Fruit fly (Drosophila melanogaster) whole organism, embryonic: ENCODE measurements around the gene Rlb1.

Experiments
- ATbp ChIP-seq: fragments of 200-800 bp; sonication (Bioruptor generic); optimal IDR thresholded peaks from 2 replicates; lab custom pipeline; 2017; ENCODE audit warnings: missing biosample characterization, mild to moderate bottlenecking, missing genetic modification characterization, missing genetic modification reagents
- Antp ChIP-seq: fragments of 200-800 bp; sonication (Bioruptor generic); optimal IDR thresholded peaks from 3 replicates; lab custom pipeline; 2016; ENCODE audit warnings: missing biosample characterization, missing genetic modification characterization
- CG10431 ChIP-seq: fragments of 200-800 bp; sonication (Bioruptor generic); optimal IDR thresholded peaks from 3 replicates; lab custom pipeline; 2018; ENCODE audit warnings: missing biosample characterization, mild to moderate bottlenecking, missing genetic modification characterization
- CG11247 ChIP-seq: fragments of 200-800 bp; sonication (Bioruptor generic); IDR thresholded peaks from 2 replicates; pipeline ENCODE4 v1.3.6; 2022; ENCODE audit warnings: missing biosample characterization, missing genetic modification characterization
- CG11696 ChIP-seq: fragments of 200-800 bp; sonication (Bioruptor generic); IDR thresholded peaks from 2 replicates; pipeline ENCODE4 v1.3.6; 2022; ENCODE audit warnings: missing biosample characterization, missing genetic modification characterization
- CG12744 ChIP-seq: fragments of 200-800 bp; sonication (Bioruptor generic); optimal IDR thresholded peaks from 2 replicates; lab custom pipeline; 2016; ENCODE audit warnings: missing biosample characterization, missing genetic modification characterization
- CG13624 ChIP-seq: fragments of 200-800 bp; sonication (Bioruptor generic); optimal IDR thresholded peaks from 2 replicates; lab custom pipeline; 2016; ENCODE audit warnings: missing biosample characterization, missing genetic modification characterization
- CG15011 ChIP-seq: fragments of 200-800 bp; sonication (Bioruptor generic); optimal IDR thresholded peaks from 3 replicates; lab custom pipeline; 2018; ENCODE audit warnings: missing biosample characterization, mild to moderate bottlenecking, missing genetic modification characterization
- CG16813 ChIP-seq: fragments of 200-800 bp; sonication (Bioruptor generic); IDR thresholded peaks from 3 replicates; pipeline ENCODE4 v1.3.6; 2022; ENCODE audit warnings: missing biosample characterization, missing genetic modification characterization; ENCODE audit not compliant: partially characterized antibody
- CG16815 ChIP-seq: fragments of 200-800 bp; sonication (Bioruptor generic); optimal IDR thresholded peaks from 3 replicates; lab custom pipeline; 2017; ENCODE audit warnings: missing biosample characterization, mild to moderate bottlenecking, missing genetic modification characterization
- CG16863 ChIP-seq: fragments of 200-800 bp; sonication (Bioruptor generic); optimal IDR thresholded peaks from 3 replicates; lab custom pipeline; 2016; ENCODE audit warnings: missing biosample characterization, missing genetic modification characterization
- CG17328 ChIP-seq: fragments of 200-800 bp; sonication (Bioruptor generic); IDR thresholded peaks from 2 replicates; pipeline ENCODE4 v1.3.6; 2022; ENCODE audit warnings: missing biosample characterization, missing genetic modification characterization
- CG17385 ChIP-seq: fragments of 200-800 bp; sonication (Bioruptor generic); optimal IDR thresholded peaks from 3 replicates; lab custom pipeline; 2018; ENCODE audit warnings: missing biosample characterization, mild to moderate bottlenecking, missing genetic modification characterization
- CG17612 ChIP-seq: fragments of 200-800 bp; sonication (Bioruptor generic); IDR thresholded peaks from 2 replicates; pipeline ENCODE4 v1.3.6; 2022; ENCODE audit warnings: missing biosample characterization, missing genetic modification characterization
- CG31441 ChIP-seq: fragments of 200-800 bp; sonication (Bioruptor generic); IDR thresholded peaks from 2 replicates; pipeline ENCODE4 v1.3.6; 2022; ENCODE audit warnings: missing biosample characterization, missing genetic modification characterization
- CG3995 ChIP-seq: fragments of 200-800 bp; sonication (Bioruptor generic); optimal IDR thresholded peaks from 3 replicates; lab custom pipeline; 2016; ENCODE audit warnings: missing biosample characterization, missing genetic modification characterization
- CG4617 ChIP-seq: fragments of 200-800 bp; sonication (Bioruptor generic); optimal IDR thresholded peaks from 3 replicates; lab custom pipeline; 2016; ENCODE audit warnings: missing biosample characterization, missing genetic modification characterization, borderline replicate concordance
- CG4820 ChIP-seq: fragments of 200-800 bp; sonication (Bioruptor generic); optimal IDR thresholded peaks from 3 replicates; lab custom pipeline; 2016; ENCODE audit warnings: missing biosample characterization, missing genetic modification characterization
- CG5245 ChIP-seq: fragments of 200-800 bp; sonication (Bioruptor generic); optimal IDR thresholded peaks from 3 replicates; lab custom pipeline; 2016; ENCODE audit warnings: missing biosample characterization, missing genetic modification characterization
- CG7271 ChIP-seq: fragments of 200-800 bp; sonication (Bioruptor generic); optimal IDR thresholded peaks from 2 replicates; lab custom pipeline; 2018; ENCODE audit warnings: missing biosample characterization, mild to moderate bottlenecking, missing genetic modification characterization, moderate library complexity
- CoRest ChIP-seq: fragments of 200-800 bp; sonication (Bioruptor generic); optimal IDR thresholded peaks from 3 replicates; lab custom pipeline; 2018; ENCODE audit warnings: missing biosample characterization, mild to moderate bottlenecking, missing genetic modification characterization, moderate library complexity
- Drgx ChIP-seq: fragments of 200-800 bp; sonication (Bioruptor generic); IDR thresholded peaks from 2 replicates; pipeline ENCODE4 v1.3.6; 2022; ENCODE audit warnings: missing biosample characterization, missing genetic modification characterization
- Hr39 ChIP-seq: fragments of >200 bp; optimal IDR thresholded peaks from 2 replicates; lab custom pipeline; 2017
- Mad ChIP-seq: fragments of 200-800 bp; sonication (Bioruptor generic); optimal IDR thresholded peaks from 2 replicates; lab custom pipeline; 2016; ENCODE audit warnings: missing biosample characterization, missing genetic modification characterization
- NC2α ChIP-seq: fragments of 200-800 bp; sonication (Bioruptor generic); optimal IDR thresholded peaks from 2 replicates; lab custom pipeline; 2016; ENCODE audit warnings: missing biosample characterization, missing genetic modification characterization
- Spps ChIP-seq: fragments of 200-800 bp; sonication (Bioruptor generic); optimal IDR thresholded peaks from 2 replicates; lab custom pipeline; 2018; ENCODE audit warnings: missing biosample characterization, mild to moderate bottlenecking, missing genetic modification characterization
- Sry-δ ChIP-seq: fragments of 200-800 bp; sonication (Bioruptor generic); optimal IDR thresholded peaks from 2 replicates; lab custom pipeline; 2016; ENCODE audit warnings: missing biosample characterization, missing genetic modification characterization
- Tbp ChIP-seq: fragments of >200 bp; optimal IDR thresholded peaks from 2 replicates; lab custom pipeline; 2018; ENCODE audit warnings: missing biosample characterization, missing genetic modification characterization
- ab ChIP-seq: fragments of 200-800 bp; sonication (Bioruptor generic); optimal IDR thresholded peaks from 2 replicates; lab custom pipeline; 2016; ENCODE audit warnings: missing biosample characterization, missing genetic modification characterization
- ac ChIP-seq: fragments of 200-800 bp; sonication (Bioruptor generic); optimal IDR thresholded peaks from 3 replicates; lab custom pipeline; 2017; ENCODE audit warnings: missing biosample characterization, mild to moderate bottlenecking, missing genetic modification characterization
- al ChIP-seq: fragments of 200-800 bp; sonication (Bioruptor generic); IDR thresholded peaks from 2 replicates; pipeline ENCODE4 v1.3.6; 2022; ENCODE audit warnings: missing biosample characterization, missing genetic modification characterization
- aop ChIP-seq: fragments of 200-800 bp; sonication (Bioruptor generic); IDR thresholded peaks from 2 replicates; pipeline ENCODE4 v1.3.6; 2022; ENCODE audit warnings: missing biosample characterization, missing genetic modification characterization
- ap ChIP-seq: fragments of 200-800 bp; sonication (Bioruptor generic); IDR thresholded peaks from 2 replicates; pipeline ENCODE4 v1.3.6; 2022; ENCODE audit warnings: missing biosample characterization, missing genetic modification characterization
- bbx ChIP-seq: fragments of 200-800 bp; sonication (Bioruptor generic); IDR thresholded peaks from 2 replicates; pipeline ENCODE4 v1.3.6; 2022; ENCODE audit warnings: missing biosample characterization, missing genetic modification characterization; ENCODE audit not compliant: partially characterized antibody
- bcd ChIP-seq: fragments of 200-800 bp; sonication (Bioruptor generic); optimal IDR thresholded peaks from 2 replicates; lab custom pipeline; 2017; ENCODE audit warnings: missing biosample characterization, mild to moderate bottlenecking, missing genetic modification characterization
- br ChIP-seq: fragments of >200 bp; optimal IDR thresholded peaks from 2 replicates; lab custom pipeline; 2017
- chm ChIP-seq: fragments of 200-800 bp; sonication (Bioruptor generic); IDR thresholded peaks from 2 replicates; pipeline ENCODE4 v1.3.6; 2022; ENCODE audit warnings: missing biosample characterization, missing genetic modification characterization
- dpn ChIP-seq, 2 experiments: fragments of 200-800 bp; sonication (Bioruptor generic); optimal IDR thresholded peaks; 3 replicates each; lab custom pipeline; 2016; ENCODE audit warnings: missing biosample characterization in 2 of 2, missing genetic modification characterization in 2 of 2
- emc ChIP-seq: fragments of 200-800 bp; sonication (Bioruptor generic); optimal IDR thresholded peaks from 2 replicates; lab custom pipeline; 2016; ENCODE audit warnings: missing biosample characterization, missing genetic modification characterization
- en ChIP-seq: fragments of 200-800 bp; sonication (Bioruptor generic); optimal IDR thresholded peaks from 2 replicates; lab custom pipeline; 2016; ENCODE audit warnings: missing biosample characterization, missing genetic modification characterization
- ftz-f1 ChIP-seq: fragments of 200-800 bp; sonication (Bioruptor generic); optimal IDR thresholded peaks from 2 replicates; lab custom pipeline; 2016; ENCODE audit warnings: missing biosample characterization, missing genetic modification characterization
- gcm2 ChIP-seq: fragments of 200-800 bp; sonication (Bioruptor generic); optimal IDR thresholded peaks from 2 replicates; lab custom pipeline; 2016; ENCODE audit warnings: missing biosample characterization, missing genetic modification characterization
- hb ChIP-seq: fragments of 200-800 bp; sonication (Bioruptor generic); IDR thresholded peaks from 3 replicates; pipeline ENCODE4 v1.3.6; 2022; ENCODE audit warnings: missing biosample characterization, missing genetic modification characterization; ENCODE audit not compliant: partially characterized antibody
- hkb ChIP-seq, 2 experiments: fragments of 200-800 bp in 1 of 2; fragments of >200 bp in 1 of 2; sonication (Bioruptor generic) in 1 of 2; IDR thresholded peaks in 1 of 2; optimal IDR thresholded peaks in 1 of 2; 2 replicates each; pipeline versions ENCODE4 v1.3.6 to Lab custom; 2017 to 2022; ENCODE audit warnings: missing biosample characterization in 1 of 2, missing genetic modification characterization in 1 of 2
- inv ChIP-seq: fragments of 200-800 bp; sonication (Bioruptor generic); IDR thresholded peaks from 2 replicates; pipeline ENCODE4 v1.3.6; 2022; ENCODE audit warnings: missing biosample characterization, missing genetic modification characterization; ENCODE audit not compliant: partially characterized antibody
- nerfin-2 ChIP-seq: fragments of 200-800 bp; sonication (Bioruptor generic); IDR thresholded peaks from 2 replicates; pipeline ENCODE4 v1.3.6; 2022; ENCODE audit warnings: missing biosample characterization, missing genetic modification characterization; ENCODE audit not compliant: partially characterized antibody
- pb ChIP-seq: fragments of 200-800 bp; sonication (Bioruptor generic); optimal IDR thresholded peaks from 3 replicates; lab custom pipeline; 2016; ENCODE audit warnings: missing biosample characterization, missing genetic modification characterization
- pnt ChIP-seq: fragments of 200-800 bp; sonication (Bioruptor generic); optimal IDR thresholded peaks from 3 replicates; lab custom pipeline; 2016; ENCODE audit warnings: missing biosample characterization, missing genetic modification characterization
- ro ChIP-seq: fragments of 200-800 bp; sonication (Bioruptor generic); IDR thresholded peaks from 2 replicates; pipeline ENCODE4 v1.3.6; 2022; ENCODE audit warnings: missing biosample characterization, missing genetic modification characterization
- schlank ChIP-seq: fragments of 200-800 bp; sonication (Bioruptor generic); optimal IDR thresholded peaks from 2 replicates; lab custom pipeline; 2018; ENCODE audit warnings: missing biosample characterization, mild to moderate bottlenecking, missing genetic modification characterization
- scrt ChIP-seq: fragments of 200-800 bp; sonication (Bioruptor generic); optimal IDR thresholded peaks from 2 replicates; lab custom pipeline; 2018; ENCODE audit warnings: missing biosample characterization, mild to moderate bottlenecking, missing genetic modification characterization, moderate library complexity
- sug ChIP-seq: fragments of 200-800 bp; optimal IDR thresholded peaks from 2 replicates; lab custom pipeline; 2019; ENCODE audit warnings: missing biosample characterization, mild to moderate bottlenecking, missing genetic modification characterization, moderate library complexity

The Rlb1 gene

DNA sequence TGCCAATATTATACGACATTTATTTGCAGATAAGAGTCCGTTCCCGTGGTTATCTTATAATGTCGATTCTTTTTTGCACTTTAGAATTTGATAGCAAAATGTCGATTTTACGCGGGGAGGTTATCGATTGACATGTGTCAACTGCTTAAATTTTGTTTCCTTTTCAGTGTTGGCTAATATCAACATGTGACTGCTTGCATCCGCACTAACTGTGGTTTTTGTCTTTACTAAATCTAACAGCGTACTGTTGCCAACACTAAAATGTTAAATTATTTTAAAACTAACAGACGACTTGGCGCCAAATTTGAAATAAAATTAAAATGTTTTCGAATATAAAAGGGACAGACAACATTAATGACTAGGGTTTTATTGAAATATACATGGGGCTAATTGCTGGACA, 16.4 kb upstream of the Rlb1 start (continued):
- TF ChIP-seq CG4617 (GFP tag; lab: Kevin White, UChicago) (no peak), ftz-f1 (GFP tag; lab: Kevin White, UChicago) (peak; percentile 48), Sry-δ (peak; percentile 76), pnt (GFP tag; lab: Kevin White, UChicago) (peak; percentile 74), NC2α (GFP tag; lab: Kevin White, UChicago) (peak; percentile 36), Antp (peak; percentile 83), ab (GFP tag; lab: Kevin White, UChicago) (no peak), CG5245 (GFP tag; lab: Kevin White, UChicago) (peak; percentile 23), Spps (tag; lab: Kevin White, UChicago) (no peak), CG7271 (tag; lab: Kevin White, UChicago) (no peak), scrt (GFP tag; lab: Kevin White, UChicago) (no peak), bbx (GFP tag; lab: Robert Waterston, UW) (peak; percentile 60; the same call in 1 of the 2 replicates), CG31441 (GFP tag; lab: Robert Waterston, UW) (peak; percentile 55; the same call in 1 of the 2 replicates), CG11696 (GFP tag; lab: Robert Waterston, UW) (no peak), CoRest (tag; lab: Kevin White, UChicago) (peak; percentile 79), nerfin-2 (GFP tag; lab: Robert Waterston, UW) (peak; percentile 67; the same call in 1 of the 2 replicates), CG13624 (GFP tag; lab: Kevin White, UChicago) (peak; percentile 93), pb (GFP tag; lab: Kevin White, UChicago) (peak; percentile 58), ac (GFP tag; lab: Kevin White, UChicago) (no peak), CG16863 (peak; percentile 42), inv (GFP tag; lab: Robert Waterston, UW) (peak; percentile 35; the same call in 1 of the 2 replicates), bcd (GFP tag; lab: Kevin White, UChicago) (peak; percentile 74), ap (GFP tag; lab: Robert Waterston, UW) (no peak), CG11247 (GFP tag; lab: Robert Waterston, UW) (peak; percentile 73), CG16813 (GFP tag; lab: Robert Waterston, UW) (peak; percentile 62), al (GFP tag; lab: Robert Waterston, UW) (peak; percentile 67), CG15011 (GFP tag; lab: Kevin White, UChicago) (no peak), ro (GFP tag; lab: Robert Waterston, UW) (no peak), Mad (peak; percentile 42), hkb (optimal IDR thresholded peaks at IDR 0.05; lab: Kevin White, UChicago) (no peak), hkb (GFP tag; IDR thresholded peaks at IDR 0.05; lab: Robert Waterston, UW) (no peak), CG16815 (GFP tag; lab: Kevin White, UChicago) (peak; percentile 55), ATbp (GFP tag; lab: Kevin White, UChicago) (no peak), chm (GFP tag; lab: Robert Waterston, UW) (peak; percentile 33; the same call in 1 of the 2 replicates), CG12744 (peak; percentile 76), dpn (GFP tag; optimal IDR thresholded peaks at IDR 0.05; lab: Kevin White, UChicago) (peak; percentile 81 to 89), CG17385 (GFP tag; lab: Kevin White, UChicago) (peak; percentile 46), aop (GFP tag; lab: Robert Waterston, UW) (no peak), emc (GFP tag; lab: Kevin White, UChicago) (peak; percentile 51), sug (tag; lab: Kevin White, UChicago) (peak; percentile 87), hb (GFP tag; lab: Robert Waterston, UW) (no peak), schlank (tag; lab: Kevin White, UChicago) (peak; percentile 58), Tbp (no peak), CG4820 (GFP tag; lab: Kevin White, UChicago) (no peak), Hr39 (lab: Kevin White, UChicago) (no peak), CG10431 (GFP tag; lab: Kevin White, UChicago) (no peak), CG17328 (GFP tag; lab: Robert Waterston, UW) (no peak), CG3995 (GFP tag; lab: Kevin White, UChicago) (peak; percentile 59), Drgx (GFP tag; lab: Robert Waterston, UW) (no peak), br (no peak), en (GFP tag; lab: Kevin White, UChicago) (peak; percentile 5), gcm2 (peak; percentile 49), CG17612 (GFP tag; lab: Robert Waterston, UW) (peak; percentile 34; the same call in 1 of the 2 replicates)
